Fruit fly (Drosophila melanogaster) whole organism, pupa: Measurements from ENCODE around the gene CG13678.

Source experiments
- CG10348 ChIP-seq: fragments of 200-800 bp; sonication (Bioruptor generic); IDR thresholded peaks from 2 replicates; pipeline ENCODE4 v1.3.6; 2022; ENCODE audit warnings: missing biosample characterization, missing genetic modification characterization
- CG12605 ChIP-seq: fragments of 200-800 bp; sonication (Bioruptor generic); IDR thresholded peaks from 2 replicates; pipeline ENCODE4 v1.3.6; 2022; ENCODE audit warnings: missing biosample characterization, missing genetic modification characterization
- CG13204 ChIP-seq: fragments of 200-800 bp; sonication (Bioruptor generic); optimal IDR thresholded peaks from 2 replicates; lab custom pipeline; 2018; ENCODE audit warnings: missing biosample characterization, mild to moderate bottlenecking, missing genetic modification characterization, moderate library complexity
- CG14655 ChIP-seq: fragments of 200-800 bp; sonication (Bioruptor generic); optimal IDR thresholded peaks from 3 replicates; lab custom pipeline; 2017; ENCODE audit warnings: mild to moderate bottlenecking, missing biosample characterization, missing genetic modification reagents, missing genetic modification characterization
- CG15710 ChIP-seq: fragments of 200-800 bp; sonication (Bioruptor generic); optimal IDR thresholded peaks from 2 replicates; lab custom pipeline; 2018; ENCODE audit warnings: missing biosample characterization, mild to moderate bottlenecking, missing genetic modification characterization, moderate library complexity
- CG17806 ChIP-seq: fragments of 200-800 bp; sonication (Bioruptor generic); optimal IDR thresholded peaks from 2 replicates; lab custom pipeline; 2018; ENCODE audit warnings: missing biosample characterization, mild to moderate bottlenecking, missing genetic modification characterization, moderate library complexity
- CG32121 ChIP-seq: fragments of 200-800 bp; sonication (Bioruptor generic); IDR thresholded peaks from 2 replicates; pipeline ENCODE4 v1.3.6; 2022; ENCODE audit warnings: missing biosample characterization, missing genetic modification characterization
- CG34367 ChIP-seq: fragments of 200-800 bp; sonication (Bioruptor generic); optimal IDR thresholded peaks from 2 replicates; lab custom pipeline; 2018; ENCODE audit warnings: missing biosample characterization, mild to moderate bottlenecking, missing genetic modification characterization
- CG4496 ChIP-seq: fragments of 200-800 bp; sonication (Bioruptor generic); IDR thresholded peaks from 3 replicates; pipeline ENCODE4 v1.3.6; 2022; ENCODE audit warnings: missing biosample characterization, missing genetic modification characterization
- CG8159 ChIP-seq: fragments of 200-800 bp; sonication (Bioruptor generic); optimal IDR thresholded peaks from 3 replicates; lab custom pipeline; 2018; ENCODE audit warnings: missing biosample characterization, mild to moderate bottlenecking, missing genetic modification characterization, moderate library complexity
- CG8301 ChIP-seq: fragments of 200-800 bp; sonication (Bioruptor generic); optimal IDR thresholded peaks from 2 replicates; lab custom pipeline; 2018; ENCODE audit warnings: missing biosample characterization, mild to moderate bottlenecking, missing genetic modification characterization
- CG9948 ChIP-seq: fragments of 200-800 bp; sonication (Bioruptor generic); optimal IDR thresholded peaks from 2 replicates; lab custom pipeline; 2018; ENCODE audit warnings: missing biosample characterization, mild to moderate bottlenecking, missing genetic modification characterization, moderate library complexity
- D1 ChIP-seq: fragments of 200-800 bp; sonication (Bioruptor generic); optimal IDR thresholded peaks from 2 replicates; lab custom pipeline; 2018; ENCODE audit warnings: missing biosample characterization, mild to moderate bottlenecking, missing genetic modification characterization, moderate library complexity
- EcR ChIP-seq: fragments of 200-800 bp; sonication (Bioruptor generic); optimal IDR thresholded peaks from 3 replicates; lab custom pipeline; 2019; ENCODE audit warnings: missing biosample characterization, missing genetic modification characterization, mild to moderate bottlenecking, moderate library complexity, missing genetic modification reagents
- Ets98B ChIP-seq: fragments of 200-800 bp; sonication (Bioruptor generic); IDR thresholded peaks from 2 replicates; pipeline ENCODE4 v1.3.6; 2022; ENCODE audit warnings: missing biosample characterization, missing genetic modification characterization
- Pif1A ChIP-seq: fragments of 200-800 bp; sonication (Bioruptor generic); optimal IDR thresholded peaks from 3 replicates; lab custom pipeline; 2016; ENCODE audit warnings: missing biosample characterization, missing genetic modification characterization
- Pif1B ChIP-seq: fragments of 200-800 bp; sonication (Bioruptor generic); optimal IDR thresholded peaks from 3 replicates; lab custom pipeline; 2016; ENCODE audit warnings: missing biosample characterization, missing genetic modification characterization
- Snoo ChIP-seq: fragments of 200-800 bp; sonication (Bioruptor generic); optimal IDR thresholded peaks from 3 replicates; lab custom pipeline; 2017; ENCODE audit warnings: missing biosample characterization, mild to moderate bottlenecking, missing genetic modification characterization, inconsistent platforms
- fd96Ca ChIP-seq: fragments of 200-800 bp; sonication (Bioruptor generic); IDR thresholded peaks from 3 replicates; pipeline ENCODE4 v1.3.6; 2022; ENCODE audit warnings: missing biosample characterization, missing genetic modification characterization
- gl ChIP-seq: fragments of 200-800 bp; sonication (Bioruptor generic); optimal IDR thresholded peaks from 2 replicates; lab custom pipeline; 2018; ENCODE audit warnings: missing biosample characterization, mild to moderate bottlenecking, missing genetic modification characterization
- rn ChIP-seq: fragments of 200-800 bp; sonication (Bioruptor generic); IDR thresholded peaks from 2 replicates; pipeline ENCODE4 v1.3.6; 2022; ENCODE audit warnings: missing biosample characterization, missing genetic modification characterization

Gene CG13678

DNA sequence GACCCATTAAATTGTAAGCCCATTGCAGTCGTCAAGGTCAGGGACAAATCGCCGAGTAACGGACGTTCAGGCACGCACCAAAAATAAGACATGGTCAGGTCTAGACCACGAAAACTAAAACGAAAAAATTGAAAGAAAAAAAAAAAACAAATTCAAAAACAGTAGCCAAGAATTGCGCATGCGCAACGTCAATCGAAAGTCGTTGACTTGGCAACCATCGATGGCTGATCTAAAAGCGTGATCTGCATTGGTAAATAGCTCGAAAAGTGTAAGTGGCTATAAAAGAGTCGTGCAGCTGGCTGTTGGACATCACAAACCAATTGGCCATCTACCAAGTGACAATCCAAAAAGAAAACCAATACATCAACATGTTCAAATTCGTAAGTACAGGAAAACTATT lies at the start of gene CG13678:
Gene CG13678, plus strand, starts transcription at position 307 of the 400 bp plus-strand sequence.
- TF ChIP-seq CG15710 (no peak), D1 (tag; lab: Kevin White, UChicago) (no peak), CG10348 (GFP tag; lab: Robert Waterston, UW) (no peak), CG8301 (no peak), EcR (GFP tag; lab: Kevin White, UChicago) (no peak), CG8159 (tag; lab: Kevin White, UChicago) (no peak), CG17806 (tag; lab: Kevin White, UChicago) (no peak), Snoo (tag; lab: Kevin White, UChicago) (no peak), CG4496 (GFP tag; lab: Robert Waterston, UW) (no peak), CG14655 (GFP tag; lab: Kevin White, UChicago) (no peak), CG32121 (no peak), Pif1A (GFP tag; lab: Kevin White, UChicago) (no peak), gl (tag; lab: Kevin White, UChicago) (no peak), CG34367 (no peak), CG9948 (no peak), Ets98B (GFP tag; lab: Robert Waterston, UW) (no peak), rn (GFP tag; lab: Robert Waterston, UW) (no peak), fd96Ca (GFP tag; lab: Robert Waterston, UW) (no peak), CG12605 (GFP tag; lab: Robert Waterston, UW) (no peak)

DNA sequence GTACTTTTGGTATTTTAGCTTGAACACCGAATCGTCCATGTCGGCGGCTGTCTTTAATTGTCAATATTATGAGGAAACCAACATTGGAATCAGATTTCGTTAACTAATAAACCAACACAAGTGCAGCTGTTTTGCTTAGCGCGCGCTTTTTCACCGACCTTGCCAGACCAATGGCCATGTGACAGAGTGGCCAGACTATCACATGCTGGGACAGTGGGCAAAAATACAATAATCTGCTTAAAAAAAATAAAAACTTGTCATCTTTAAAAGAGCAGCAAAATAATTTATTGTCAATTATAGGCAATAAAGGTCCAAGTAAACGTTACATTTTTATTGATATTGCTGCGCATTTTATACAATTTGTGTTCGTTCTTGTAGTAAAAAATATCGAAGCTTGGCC lies 46.1 kb upstream of the CG13678 start, which contains the start of gene RecQ4:
Gene RecQ4, minus strand, starts transcription at position 161 of the 400 bp plus-strand sequence.
- TF ChIP-seq CG17806 (tag; lab: Kevin White, UChicago) (no peak), CG4496 (GFP tag; lab: Robert Waterston, UW) (no peak), Pif1A (GFP tag; lab: Kevin White, UChicago) (no peak), CG8301 (no peak), CG14655 (GFP tag; lab: Kevin White, UChicago) (no peak), Pif1B (GFP tag; lab: Kevin White, UChicago) (no peak), CG32121 (no peak), CG34367 (no peak), D1 (tag; lab: Kevin White, UChicago) (no peak), CG10348 (GFP tag; lab: Robert Waterston, UW) (no peak), CG9948 (no peak), Snoo (tag; lab: Kevin White, UChicago) (no peak), fd96Ca (GFP tag; lab: Robert Waterston, UW) (no peak), CG15710 (no peak), EcR (GFP tag; lab: Kevin White, UChicago) (no peak), Ets98B (GFP tag; lab: Robert Waterston, UW) (no peak), CG8159 (tag; lab: Kevin White, UChicago) (no peak), CG13204 (no peak)

DNA sequence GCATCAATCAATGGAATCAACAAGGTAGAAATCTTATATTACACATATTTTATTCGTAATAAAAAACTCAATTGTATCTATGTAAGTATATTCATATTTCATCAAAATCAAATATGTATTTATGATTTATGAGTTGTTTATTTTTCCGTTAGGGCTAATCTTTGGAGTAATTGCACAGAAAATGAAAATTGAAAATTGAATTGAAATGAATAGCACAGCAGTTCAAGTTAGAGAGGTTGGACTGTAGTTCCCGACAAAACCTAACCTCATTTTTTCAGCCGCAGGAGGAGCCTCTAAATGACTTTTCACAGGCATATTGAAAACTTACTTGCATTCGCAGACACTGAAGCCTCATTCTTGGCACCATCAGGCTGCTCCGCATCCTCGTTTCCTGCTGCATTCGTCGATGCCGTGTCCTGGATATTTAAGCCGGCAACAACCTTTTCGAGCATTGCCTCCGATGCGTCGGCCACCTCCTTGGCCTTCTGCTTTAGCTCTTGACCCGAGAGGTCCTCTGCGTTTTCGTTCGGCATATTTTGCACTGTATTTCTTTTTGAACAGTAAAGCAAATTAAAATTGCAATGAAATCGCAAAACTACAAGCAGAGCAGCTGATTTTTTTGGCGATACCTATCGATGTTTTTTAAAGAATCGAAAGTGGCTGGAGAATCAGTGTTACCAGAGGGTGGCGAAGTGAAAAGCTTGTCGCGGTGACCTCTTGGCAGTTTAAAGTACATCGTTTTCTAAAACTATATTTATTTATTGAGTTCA lies 44.0 kb upstream of the CG13678 start, which contains the start of gene Nmt:
Gene Nmt, minus strand, starts transcription at position 635 of the 770 bp plus-strand sequence.
- TF ChIP-seq Pif1B (GFP tag; lab: Kevin White, UChicago) (no peak), CG9948 (peak; percentile 28), CG17806 (tag; lab: Kevin White, UChicago) (peak; percentile 43), Ets98B (GFP tag; lab: Robert Waterston, UW) (peak; percentile 42), Pif1A (GFP tag; lab: Kevin White, UChicago) (no peak), CG13204 (no peak), CG12605 (GFP tag; lab: Robert Waterston, UW) (no peak), Snoo (tag; lab: Kevin White, UChicago) (peak; percentile 24), CG8301 (peak; percentile 49), CG15710 (peak; percentile 19), gl (tag; lab: Kevin White, UChicago) (peak; percentile 3), CG34367 (no peak), fd96Ca (GFP tag; lab: Robert Waterston, UW) (no peak), CG4496 (GFP tag; lab: Robert Waterston, UW) (no peak), CG10348 (GFP tag; lab: Robert Waterston, UW) (no peak), rn (GFP tag; lab: Robert Waterston, UW) (no peak), CG14655 (GFP tag; lab: Kevin White, UChicago) (no peak), EcR (GFP tag; lab: Kevin White, UChicago) (no peak), CG32121 (no peak), D1 (tag; lab: Kevin White, UChicago) (no peak), CG8159 (tag; lab: Kevin White, UChicago) (peak; percentile 36)
- TF ChIP-seq, all 21 proteins: peak for 8

DNA sequence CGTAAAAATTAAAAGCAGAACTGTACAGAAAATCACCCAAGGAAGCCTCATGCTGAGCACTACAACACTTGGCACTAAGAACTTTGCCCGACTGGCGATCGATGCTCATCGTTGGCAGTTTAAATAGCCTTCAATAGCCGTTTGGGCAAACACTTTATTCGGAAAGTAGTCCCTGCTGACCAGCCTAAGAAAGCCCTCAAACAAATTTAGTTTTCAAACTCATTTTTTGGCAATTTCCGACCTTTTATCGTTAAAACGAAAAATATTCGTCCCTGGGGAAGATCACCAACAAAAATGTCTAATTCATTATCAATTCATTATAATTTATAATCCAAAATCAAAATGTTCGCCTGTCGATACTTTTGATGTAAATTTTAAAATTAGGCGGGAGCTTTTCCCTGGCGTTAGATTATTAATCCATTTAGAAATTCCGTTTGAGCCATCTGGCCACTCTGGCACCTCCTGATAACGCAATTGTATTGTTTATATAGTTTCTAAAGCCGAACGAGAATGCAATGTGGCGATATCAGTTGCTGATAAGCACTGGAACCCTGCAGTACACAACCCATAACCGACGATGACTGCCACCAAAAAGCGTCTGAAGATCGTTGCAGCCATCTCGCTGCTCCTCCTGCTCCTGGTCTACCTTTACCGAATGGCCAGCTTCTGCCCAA lies 41.3 kb upstream of the CG13678 start, which contains the start of the genes mthl7 and Uxs:
Gene mthl7, minus strand, starts transcription at position 51 of the 674 bp plus-strand sequence.
Gene Uxs, plus strand, starts transcription at position 460 of the 674 bp plus-strand sequence.
- TF ChIP-seq CG17806 (tag; lab: Kevin White, UChicago) (no peak), gl (tag; lab: Kevin White, UChicago) (no peak), CG13204 (no peak), CG9948 (no peak), rn (GFP tag; lab: Robert Waterston, UW) (no peak), CG8159 (tag; lab: Kevin White, UChicago) (no peak), Pif1B (GFP tag; lab: Kevin White, UChicago) (no peak), Pif1A (GFP tag; lab: Kevin White, UChicago) (no peak), CG32121 (no peak), CG34367 (no peak), Snoo (tag; lab: Kevin White, UChicago) (no peak), EcR (GFP tag; lab: Kevin White, UChicago) (no peak), CG4496 (GFP tag; lab: Robert Waterston, UW) (no peak), fd96Ca (GFP tag; lab: Robert Waterston, UW) (no peak), D1 (tag; lab: Kevin White, UChicago) (no peak)
